Worm (Caenorhabditis elegans) whole organism, midembryonic: ENCODE data around the gene txt-19.

Experiments used
- T22C8.4 ChIP-seq: fragments of 200-800 bp; sonication (Bioruptor generic); IDR thresholded peaks from 2 replicates; pipeline ENCODE4 v1.3.6; 2022; ENCODE audit warnings: missing genetic modification characterization, missing compliant biosample characterization
- cog-1 ChIP-seq: sonication (generic microtip); optimal IDR thresholded peaks from 2 replicates; lab custom pipeline; 2016; ENCODE audit warnings: missing genetic modification characterization, missing compliant biosample characterization
- flt-1 ChIP-seq: fragments of 200-800 bp; sonication (Bioruptor generic); IDR thresholded peaks from 2 replicates; pipeline ENCODE4 v1.3.6; 2022; ENCODE audit warnings: missing genetic modification characterization, missing compliant biosample characterization
- klf-2 ChIP-seq: fragments of 200-800 bp; sonication (Bioruptor generic); conservative IDR thresholded peaks from 2 replicates; pipeline ENCODE4 v1.3.6; 2022; ENCODE audit warnings: missing genetic modification reagents, missing genetic modification characterization, missing compliant biosample characterization
- med-1 ChIP-seq: sonication (generic microtip); optimal IDR thresholded peaks from 2 replicates; lab custom pipeline; 2017; ENCODE audit warnings: missing genetic modification characterization, mild to moderate bottlenecking, missing compliant biosample characterization, antibody characterized with exemption, missing genetic modification reagents; ENCODE audit not compliant: insufficient read depth
- ref-1 ChIP-seq: fragments of 200-800 bp; sonication (Bioruptor generic); conservative IDR thresholded peaks from 2 replicates; pipeline ENCODE4 v1.3.6; 2022; ENCODE audit warnings: missing genetic modification reagents, missing genetic modification characterization, missing compliant biosample characterization
- tab-1 ChIP-seq: fragments of 200-800 bp; sonication (Bioruptor generic); IDR thresholded peaks from 2 replicates; pipeline ENCODE4 v1.3.6; 2022; ENCODE audit warnings: missing genetic modification characterization, missing compliant biosample characterization

ce11 chrIV:12811554-12811953, 34.1 kb upstream of the txt-19 start:
- TF ChIP-seq tab-1 (GFP tag; lab: Robert Waterston, UW) (no peak), flt-1 (GFP tag; lab: Robert Waterston, UW) (no peak), med-1 (GFP tag; lab: Kevin White, UChicago) (no peak), klf-2 (no peak), T22C8.4 (GFP tag; lab: Robert Waterston, UW) (no peak), cog-1 (no peak), ref-1 (no peak)
